Fruit fly (Drosophila melanogaster) whole organism, prepupa: Measurements from ENCODE around the gene CG33764.

ENCODE experiments used
- Blimp-1 ChIP-seq: fragments of 200-800 bp; sonication (Bioruptor generic); optimal IDR thresholded peaks from 3 replicates; lab custom pipeline; 2017; ENCODE audit warnings: missing biosample characterization, missing genetic modification characterization, mild to moderate bottlenecking, moderate library complexity, missing genetic modification reagents
- CG10669 ChIP-seq: fragments of 200-800 bp; sonication (Bioruptor generic); optimal IDR thresholded peaks from 3 replicates; lab custom pipeline; 2018; ENCODE audit warnings: missing biosample characterization, mild to moderate bottlenecking, missing genetic modification characterization, moderate library complexity
- CG11294 ChIP-seq: fragments of 200-800 bp; sonication (Bioruptor generic); IDR thresholded peaks from 2 replicates; pipeline ENCODE4 v1.3.6; 2022; ENCODE audit warnings: missing biosample characterization, missing genetic modification characterization
- CG11762 ChIP-seq: fragments of 200-800 bp; sonication (Bioruptor generic); optimal IDR thresholded peaks from 3 replicates; lab custom pipeline; 2016; ENCODE audit warnings: missing biosample characterization, missing genetic modification characterization; ENCODE audit not compliant: insufficient read depth
- CG11902 ChIP-seq: fragments of 200-800 bp; sonication (Bioruptor generic); optimal IDR thresholded peaks from 3 replicates; lab custom pipeline; 2016; ENCODE audit warnings: missing biosample characterization, missing genetic modification characterization
- CG15336 ChIP-seq: fragments of 200-800 bp; sonication (Bioruptor generic); IDR thresholded peaks from 2 replicates; pipeline ENCODE4 v1.3.6; 2022; ENCODE audit warnings: missing biosample characterization, missing genetic modification characterization
- CG1621 ChIP-seq: fragments of 200-800 bp; sonication (Bioruptor generic); optimal IDR thresholded peaks from 3 replicates; lab custom pipeline; 2018; ENCODE audit warnings: missing biosample characterization, mild to moderate bottlenecking, missing genetic modification characterization
- CG16779 ChIP-seq: fragments of 200-800 bp; sonication (Bioruptor generic); optimal IDR thresholded peaks from 3 replicates; lab custom pipeline; 2017; ENCODE audit warnings: missing biosample characterization, mild to moderate bottlenecking, missing genetic modification characterization
- CG3032 ChIP-seq: fragments of 200-800 bp; optimal IDR thresholded peaks from 2 replicates; lab custom pipeline; 2019; ENCODE audit warnings: missing biosample characterization, mild to moderate bottlenecking, missing genetic modification characterization, moderate library complexity
- CG32006 ChIP-seq: fragments of 200-800 bp; sonication (Bioruptor generic); optimal IDR thresholded peaks from 3 replicates; lab custom pipeline; 2017; ENCODE audit warnings: missing biosample characterization, mild to moderate bottlenecking, missing genetic modification characterization
- CG34406 ChIP-seq: fragments of 200-800 bp; sonication (Bioruptor generic); optimal IDR thresholded peaks from 3 replicates; lab custom pipeline; 2016; ENCODE audit warnings: missing biosample characterization, missing genetic modification characterization
- CG3919 ChIP-seq: fragments of 200-800 bp; sonication (Bioruptor generic); optimal IDR thresholded peaks from 3 replicates; lab custom pipeline; 2016; ENCODE audit warnings: missing biosample characterization, missing genetic modification characterization
- CG6163 ChIP-seq: fragments of 200-800 bp; sonication (Bioruptor generic); IDR thresholded peaks from 3 replicates; pipeline ENCODE4 v1.3.6; 2022; ENCODE audit warnings: missing biosample characterization, missing genetic modification characterization
- CG6792 ChIP-seq: fragments of 200-800 bp; sonication (Bioruptor generic); optimal IDR thresholded peaks from 3 replicates; lab custom pipeline; 2016; ENCODE audit warnings: missing biosample characterization, missing genetic modification characterization
- CG6808 ChIP-seq: fragments of 200-800 bp; sonication (Bioruptor generic); optimal IDR thresholded peaks from 3 replicates; lab custom pipeline; 2017; ENCODE audit warnings: missing biosample characterization, missing genetic modification characterization, mild to moderate bottlenecking, moderate library complexity, missing genetic modification reagents
- CG6854 ChIP-seq: fragments of 200-800 bp; sonication (Bioruptor generic); optimal IDR thresholded peaks from 2 replicates; lab custom pipeline; 2017; ENCODE audit warnings: missing biosample characterization, mild to moderate bottlenecking, missing genetic modification characterization
- CG7368 ChIP-seq: fragments of 200-800 bp; sonication (Bioruptor generic); optimal IDR thresholded peaks from 3 replicates; lab custom pipeline; 2016; ENCODE audit warnings: missing biosample characterization, missing genetic modification characterization
- CG8632 ChIP-seq: fragments of 200-800 bp; sonication (Bioruptor generic); optimal IDR thresholded peaks from 3 replicates; lab custom pipeline; 2016; ENCODE audit warnings: missing biosample characterization, missing genetic modification characterization
- CG9139 ChIP-seq: fragments of 200-800 bp; sonication (Bioruptor generic); optimal IDR thresholded peaks from 3 replicates; lab custom pipeline; 2017; ENCODE audit warnings: missing biosample characterization, mild to moderate bottlenecking, missing genetic modification characterization
- Eip78C ChIP-seq: fragments of 200-800 bp; sonication (Bioruptor generic); peaks from one replicate; lab custom pipeline; 2016; ENCODE audit warnings: missing biosample characterization, missing genetic modification characterization
- Eip93F ChIP-seq: fragments of 200-800 bp; sonication (Bioruptor generic); optimal IDR thresholded peaks from 2 replicates; lab custom pipeline; 2016; ENCODE audit warnings: missing biosample characterization, mild to moderate bottlenecking, missing genetic modification characterization
- Ets21C ChIP-seq: fragments of 200-800 bp; sonication (Bioruptor generic); optimal IDR thresholded peaks from 3 replicates; lab custom pipeline; 2016; ENCODE audit warnings: missing biosample characterization, missing genetic modification characterization
- Ets96B ChIP-seq: fragments of 200-800 bp; optimal IDR thresholded peaks from 2 replicates; lab custom pipeline; 2019; ENCODE audit warnings: missing biosample characterization, mild to moderate bottlenecking, missing genetic modification characterization, moderate library complexity
- Hr39 ChIP-seq: fragments of 200-800 bp; sonication (Bioruptor generic); optimal IDR thresholded peaks from 2 replicates; lab custom pipeline; 2016; ENCODE audit warnings: missing biosample characterization, missing genetic modification characterization
- Hr4 ChIP-seq: fragments of 200-800 bp; sonication (Bioruptor generic); optimal IDR thresholded peaks from 3 replicates; lab custom pipeline; 2016; ENCODE audit warnings: missing biosample characterization, missing genetic modification characterization
- Lpt ChIP-seq: fragments of 200-800 bp; sonication (Bioruptor generic); optimal IDR thresholded peaks from 3 replicates; lab custom pipeline; 2016; ENCODE audit warnings: missing biosample characterization, missing genetic modification characterization
- Met ChIP-seq: fragments of 200-800 bp; sonication (Bioruptor generic); optimal IDR thresholded peaks from 3 replicates; lab custom pipeline; 2016; ENCODE audit warnings: missing biosample characterization, missing genetic modification characterization
- OdsH ChIP-seq: fragments of 200-800 bp; sonication (Bioruptor generic); optimal IDR thresholded peaks from 3 replicates; lab custom pipeline; 2016; ENCODE audit warnings: missing biosample characterization, missing genetic modification characterization
- Smox ChIP-seq: fragments of 200-800 bp; sonication (Bioruptor generic); optimal IDR thresholded peaks from 3 replicates; lab custom pipeline; 2016; ENCODE audit warnings: missing biosample characterization, missing genetic modification characterization
- Sox14 ChIP-seq: fragments of 200-800 bp; sonication (Bioruptor generic); optimal IDR thresholded peaks from 3 replicates; lab custom pipeline; 2016; ENCODE audit warnings: missing biosample characterization, missing genetic modification characterization
- acj6 ChIP-seq: fragments of 200-800 bp; sonication (Bioruptor generic); optimal IDR thresholded peaks from 3 replicates; lab custom pipeline; 2016; ENCODE audit warnings: missing biosample characterization, missing genetic modification characterization
- cyc ChIP-seq: fragments of 200-800 bp; sonication (Bioruptor generic); optimal IDR thresholded peaks from 3 replicates; lab custom pipeline; 2016; ENCODE audit warnings: missing biosample characterization, missing genetic modification characterization
- dsx ChIP-seq: fragments of 200-800 bp; optimal IDR thresholded peaks from 3 replicates; lab custom pipeline; 2019; ENCODE audit warnings: missing biosample characterization, mild to moderate bottlenecking, missing genetic modification characterization, moderate library complexity; ENCODE audit not compliant: poor library complexity, severe bottlenecking
- eg ChIP-seq: fragments of 200-800 bp; sonication (Bioruptor generic); IDR thresholded peaks from 3 replicates; pipeline ENCODE4 v1.3.6; 2022; ENCODE audit warnings: missing biosample characterization, missing genetic modification characterization
- esn ChIP-seq: fragments of 200-800 bp; sonication (Bioruptor generic); optimal IDR thresholded peaks from 2 replicates; lab custom pipeline; 2016; ENCODE audit warnings: missing biosample characterization, mild to moderate bottlenecking, missing genetic modification characterization, moderate library complexity
- fd59A ChIP-seq: fragments of 200-800 bp; sonication (Bioruptor generic); optimal IDR thresholded peaks from 2 replicates; lab custom pipeline; 2017; ENCODE audit warnings: missing biosample characterization, mild to moderate bottlenecking, missing genetic modification characterization, missing genetic modification reagents
- fd85E ChIP-seq: fragments of 200-800 bp; sonication (Bioruptor generic); optimal IDR thresholded peaks from 3 replicates; lab custom pipeline; 2016; ENCODE audit warnings: missing biosample characterization, missing genetic modification characterization
- fkh ChIP-seq: fragments of 200-800 bp; sonication (Bioruptor generic); optimal IDR thresholded peaks from 3 replicates; lab custom pipeline; 2017; ENCODE audit warnings: missing biosample characterization, mild to moderate bottlenecking, missing genetic modification characterization, moderate library complexity
- lz ChIP-seq: fragments of 200-800 bp; sonication (Bioruptor generic); optimal IDR thresholded peaks from 3 replicates; lab custom pipeline; 2016; ENCODE audit warnings: missing biosample characterization, missing genetic modification characterization
- net ChIP-seq: fragments of 200-800 bp; sonication (Bioruptor generic); optimal IDR thresholded peaks from 3 replicates; lab custom pipeline; 2016; ENCODE audit warnings: missing biosample characterization, missing genetic modification characterization
- spab ChIP-seq: fragments of 200-800 bp; sonication (Bioruptor generic); optimal IDR thresholded peaks from 2 replicates; lab custom pipeline; 2017; ENCODE audit warnings: missing biosample characterization, mild to moderate bottlenecking, missing genetic modification characterization, missing genetic modification reagents
- ss ChIP-seq, 2 experiments: fragments of 200-800 bp; sonication (Bioruptor generic); optimal IDR thresholded peaks; 2 replicates in 1 of 2; 3 replicates in 1 of 2; lab custom pipeline; 2017 to 2018; ENCODE audit warnings: mild to moderate bottlenecking in 2 of 2, missing biosample characterization in 2 of 2, missing genetic modification characterization in 2 of 2, moderate library complexity in 1 of 2
- svp ChIP-seq: fragments of 200-800 bp; sonication (Bioruptor generic); peaks from one replicate; lab custom pipeline; 2016; ENCODE audit warnings: missing biosample characterization, missing genetic modification characterization
- topi ChIP-seq: fragments of 200-800 bp; sonication (Bioruptor generic); optimal IDR thresholded peaks from 3 replicates; lab custom pipeline; 2016; ENCODE audit warnings: missing biosample characterization, missing genetic modification characterization
- vri ChIP-seq: fragments of 200-800 bp; sonication (Bioruptor generic); optimal IDR thresholded peaks from 3 replicates; lab custom pipeline; 2016; ENCODE audit warnings: missing biosample characterization, mild to moderate bottlenecking, missing genetic modification characterization

The CG33764 gene

DNA sequence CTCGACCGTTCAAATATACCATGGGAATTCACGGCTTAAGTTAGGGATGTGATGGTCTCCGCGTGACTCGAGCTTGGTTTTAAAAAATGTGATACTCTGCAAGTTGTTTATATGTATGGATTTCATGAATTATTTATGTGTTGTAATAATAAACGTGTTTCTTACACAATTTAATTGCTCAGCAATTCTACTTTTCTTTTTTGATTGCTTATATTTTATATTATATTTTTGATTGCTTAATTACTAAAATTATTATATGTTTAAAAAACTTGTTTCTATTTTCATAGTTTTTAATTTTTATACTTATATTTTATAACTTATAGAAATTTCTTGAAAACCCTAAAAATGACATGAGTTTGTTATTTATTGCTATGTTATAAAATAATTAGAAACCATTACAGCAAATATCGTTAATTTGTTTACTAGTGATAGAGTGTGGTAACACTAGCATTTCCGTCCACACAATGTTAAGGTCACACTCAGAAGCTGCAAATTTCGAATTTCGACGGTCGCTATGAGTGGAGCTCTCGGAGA lies 12.9 kb downstream of the CG33764 start, which contains the start of the genes ago and CG1265 (continued):
- peak; percentile 51 for TF ChIP-seq CG8632 (GFP tag; lab: Kevin White, UChicago)
- TF ChIP-seq Ets96B (tag; lab: Kevin White, UChicago) = peak; percentile 28
- peak; percentile 40 for TF ChIP-seq CG34406 (GFP tag; lab: Kevin White, UChicago)
- TF ChIP-seq, all 60 proteins: peak for 25

DNA sequence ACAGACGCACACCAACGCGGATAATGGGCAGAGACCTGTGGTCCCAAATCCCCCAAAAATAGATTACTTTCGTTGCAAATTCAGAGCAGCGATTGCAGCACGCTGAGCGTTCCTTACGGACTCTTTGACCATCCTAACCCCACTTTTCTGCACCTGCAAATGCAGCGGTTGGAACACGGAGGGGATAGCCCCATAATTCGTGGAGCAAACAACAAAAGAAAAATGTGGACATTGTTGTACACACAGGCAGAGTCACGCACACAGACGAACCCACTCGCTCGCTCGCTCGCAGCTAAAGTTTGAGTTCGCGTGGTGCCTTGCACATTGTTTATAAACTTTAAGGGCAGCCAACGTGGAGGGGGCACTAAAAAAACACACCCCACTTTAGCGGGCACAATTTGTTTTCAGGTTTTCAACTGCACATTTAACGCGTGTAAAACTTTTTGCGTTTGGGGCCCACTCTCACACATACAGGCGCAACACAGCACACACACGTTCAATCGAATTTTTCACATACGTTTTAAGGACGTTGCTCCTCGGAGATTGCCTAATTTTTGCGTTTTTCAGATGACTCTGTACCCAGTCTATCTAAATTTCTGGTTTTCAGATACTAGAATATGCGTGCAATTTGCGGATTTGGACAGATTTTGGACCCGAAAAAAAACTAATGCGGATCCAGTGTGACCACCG lies 13.5 kb downstream of the CG33764 start:
- TF ChIP-seq CG9139 (GFP tag; lab: Kevin White, UChicago) = no peak
- TF ChIP-seq CG32006 (GFP tag; lab: Kevin White, UChicago) = no peak
- no peak for TF ChIP-seq CG3032 (tag; lab: Kevin White, UChicago)
- TF ChIP-seq OdsH (GFP tag; lab: Kevin White, UChicago) = no peak
- TF ChIP-seq eg = no peak
- TF ChIP-seq svp = peak; percentile 92
- no peak for TF ChIP-seq CG10669 (GFP tag; lab: Kevin White, UChicago)
- no peak for TF ChIP-seq fd85E (GFP tag; lab: Kevin White, UChicago)
- peak; percentile 44 for TF ChIP-seq Eip78C (GFP tag; lab: Kevin White, UChicago)
- peak; percentile 73 for TF ChIP-seq fkh (GFP tag; lab: Kevin White, UChicago)
- peak; percentile 66 for TF ChIP-seq dsx
- no peak for TF ChIP-seq esn
- TF ChIP-seq acj6 (GFP tag; lab: Kevin White, UChicago) = no peak
- no peak for TF ChIP-seq CG11902 (GFP tag; lab: Kevin White, UChicago)
- no peak for TF ChIP-seq CG3919 (GFP tag; lab: Kevin White, UChicago)
- no peak for TF ChIP-seq Ets96B (tag; lab: Kevin White, UChicago)
- no peak for TF ChIP-seq lz (GFP tag; lab: Kevin White, UChicago)
- TF ChIP-seq topi (GFP tag; lab: Kevin White, UChicago) = no peak
- no peak for TF ChIP-seq CG34406 (GFP tag; lab: Kevin White, UChicago)
- TF ChIP-seq Sox14 = peak; percentile 38
- no peak for TF ChIP-seq spab
- no peak for TF ChIP-seq CG6163 (GFP tag; lab: Robert Waterston, UW)
- no peak for TF ChIP-seq fd59A (GFP tag; lab: Kevin White, UChicago)
- TF ChIP-seq vri (GFP tag; lab: Kevin White, UChicago) = no peak
- no peak for TF ChIP-seq ss (GFP tag; optimal IDR thresholded peaks at IDR 0.05; lab: Kevin White, UChicago)
- no peak for TF ChIP-seq Blimp-1 (GFP tag; lab: Kevin White, UChicago)
- no peak for TF ChIP-seq Smox
- no peak for TF ChIP-seq CG6854 (GFP tag; lab: Kevin White, UChicago)
- no peak for TF ChIP-seq CG1621 (tag; lab: Kevin White, UChicago)
- no peak for TF ChIP-seq net
- no peak for TF ChIP-seq Met
- no peak for TF ChIP-seq Hr4 (GFP tag; lab: Kevin White, UChicago)
- TF ChIP-seq Hr39 (GFP tag; lab: Kevin White, UChicago) = no peak
- TF ChIP-seq CG7368 (GFP tag; lab: Kevin White, UChicago) = no peak

DNA sequence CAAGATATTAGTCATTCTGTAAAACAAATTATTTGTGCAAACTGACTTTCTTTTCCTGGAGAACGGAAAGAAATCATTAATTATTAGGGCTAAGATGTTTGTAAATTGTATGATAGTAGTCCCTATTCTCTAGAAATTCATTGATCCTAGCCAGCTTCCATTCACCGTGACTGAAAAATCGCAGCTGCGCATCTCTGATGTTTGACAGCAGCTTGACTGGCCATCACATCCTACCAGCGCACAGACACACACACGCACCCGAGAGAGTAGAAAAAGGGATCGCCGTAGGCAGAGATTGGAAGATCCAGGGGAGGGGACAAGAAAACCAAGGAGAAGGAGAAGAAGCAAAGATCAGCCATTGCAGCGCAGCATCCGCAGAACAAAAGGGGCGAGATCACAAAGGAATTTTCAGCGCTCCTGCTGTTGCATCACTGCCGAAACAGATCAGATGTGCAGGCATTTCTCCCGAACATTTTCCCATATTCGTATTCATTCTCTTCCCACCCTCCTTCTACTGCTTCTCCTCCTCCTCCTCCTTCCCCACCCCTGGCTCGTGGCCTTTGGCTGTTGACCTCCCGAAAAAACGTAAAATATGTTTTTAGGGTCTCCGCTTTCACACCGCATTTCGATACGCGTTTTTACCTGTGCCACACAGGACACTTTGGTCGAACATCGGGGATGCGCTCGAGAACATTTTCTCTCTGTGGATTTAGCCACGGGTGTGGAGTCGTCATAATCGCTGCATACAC lies 14.3 kb downstream of the CG33764 start:
- TF ChIP-seq CG11902 (GFP tag; lab: Kevin White, UChicago) (no peak), CG16779 (no peak), CG3032 (tag; lab: Kevin White, UChicago) (no peak), CG10669 (GFP tag; lab: Kevin White, UChicago) (no peak), CG6808 (GFP tag; lab: Kevin White, UChicago) (no peak), CG9139 (GFP tag; lab: Kevin White, UChicago) (no peak), CG11762 (GFP tag; lab: Kevin White, UChicago) (no peak), cyc (GFP tag; lab: Kevin White, UChicago) (no peak), Ets21C (peak; percentile 9), CG15336 (GFP tag; lab: Robert Waterston, UW) (no peak), Eip93F (GFP tag; lab: Kevin White, UChicago) (no peak), Eip78C (GFP tag; lab: Kevin White, UChicago) (peak; percentile 72), CG11294 (GFP tag; lab: Robert Waterston, UW) (no peak), Lpt (GFP tag; lab: Kevin White, UChicago) (no peak), CG7368 (GFP tag; lab: Kevin White, UChicago) (no peak), CG6792 (peak; percentile 50), CG32006 (GFP tag; lab: Kevin White, UChicago) (peak; percentile 33), Ets96B (tag; lab: Kevin White, UChicago) (peak; percentile 0), CG6854 (GFP tag; lab: Kevin White, UChicago) (no peak), CG8632 (GFP tag; lab: Kevin White, UChicago) (no peak), topi (GFP tag; lab: Kevin White, UChicago) (no peak)
